Fruit fly (Drosophila melanogaster) whole organism, embryonic: ENCODE measurements around the gene AlkB.

Experiments used
- Abd-B ChIP-seq: fragments of 200-800 bp; sonication (Bioruptor generic); optimal IDR thresholded peaks from 2 replicates; lab custom pipeline; 2018; ENCODE audit warnings: missing biosample characterization, mild to moderate bottlenecking, missing genetic modification characterization, moderate library complexity
- Antp ChIP-seq: fragments of 200-800 bp; sonication (Bioruptor generic); optimal IDR thresholded peaks from 3 replicates; lab custom pipeline; 2016; ENCODE audit warnings: missing biosample characterization, missing genetic modification characterization
- BEAF-32 ChIP-seq: fragments of 200-800 bp; sonication (Bioruptor generic); optimal IDR thresholded peaks from 3 replicates; lab custom pipeline; 2017; ENCODE audit warnings: missing biosample characterization, missing genetic modification characterization, mild to moderate bottlenecking, moderate library complexity, missing genetic modification reagents
- Bdp1 ChIP-seq: fragments of 200-800 bp; sonication (Bioruptor generic); optimal IDR thresholded peaks from 3 replicates; lab custom pipeline; 2016; ENCODE audit warnings: missing biosample characterization, missing genetic modification characterization
- Bteb2 ChIP-seq: fragments of 200-800 bp; sonication (Bioruptor generic); optimal IDR thresholded peaks from 2 replicates; lab custom pipeline; 2016; ENCODE audit warnings: missing biosample characterization, missing genetic modification characterization
- C15 ChIP-seq: fragments of 200-800 bp; sonication (Bioruptor generic); IDR thresholded peaks from 3 replicates; pipeline ENCODE4 v1.3.6; 2022; ENCODE audit warnings: missing biosample characterization, missing genetic modification characterization
- CG1024 ChIP-seq: fragments of 200-800 bp; sonication (Bioruptor generic); IDR thresholded peaks from 2 replicates; pipeline ENCODE4 v1.3.6; 2022; ENCODE audit warnings: missing biosample characterization, missing genetic modification characterization
- CG12104 ChIP-seq: fragments of 200-800 bp; sonication (Bioruptor generic); optimal IDR thresholded peaks from 3 replicates; lab custom pipeline; 2016; ENCODE audit warnings: missing biosample characterization, missing genetic modification characterization
- CG12155 ChIP-seq: fragments of 200-800 bp; sonication (Bioruptor generic); optimal IDR thresholded peaks from 3 replicates; lab custom pipeline; 2016; ENCODE audit warnings: missing biosample characterization, missing genetic modification characterization
- CG13296 ChIP-seq: fragments of 200-800 bp; sonication (Bioruptor generic); optimal IDR thresholded peaks from 3 replicates; lab custom pipeline; 2018; ENCODE audit warnings: missing biosample characterization, mild to moderate bottlenecking, missing genetic modification characterization
- CG18476 ChIP-seq: fragments of 200-800 bp; sonication (Bioruptor generic); optimal IDR thresholded peaks from 2 replicates; lab custom pipeline; 2016; ENCODE audit warnings: missing biosample characterization, mild to moderate bottlenecking, missing genetic modification characterization
- CG2129 ChIP-seq: fragments of 200-800 bp; sonication (Bioruptor generic); IDR thresholded peaks from 2 replicates; pipeline ENCODE4 v1.3.6; 2022; ENCODE audit warnings: missing biosample characterization, missing genetic modification characterization; ENCODE audit not compliant: partially characterized antibody
- CG2712 ChIP-seq: fragments of 200-800 bp; optimal IDR thresholded peaks from 3 replicates; lab custom pipeline; 2019; ENCODE audit warnings: missing biosample characterization, mild to moderate bottlenecking, missing genetic modification characterization, moderate library complexity
- CG3838 ChIP-seq: fragments of 200-800 bp; sonication (Bioruptor generic); optimal IDR thresholded peaks from 3 replicates; lab custom pipeline; 2016; ENCODE audit warnings: missing biosample characterization, missing genetic modification characterization
- CG6254 ChIP-seq: fragments of 200-800 bp; sonication (Bioruptor generic); optimal IDR thresholded peaks from 3 replicates; lab custom pipeline; 2017; ENCODE audit warnings: mild to moderate bottlenecking, missing biosample characterization, missing genetic modification reagents, missing genetic modification characterization
- CG6683 ChIP-seq: fragments of 200-800 bp; sonication (Bioruptor generic); optimal IDR thresholded peaks from 2 replicates; lab custom pipeline; 2017; ENCODE audit warnings: missing biosample characterization, mild to moderate bottlenecking, missing genetic modification characterization, missing genetic modification reagents
- CG8290 ChIP-seq, 3 experiments: fragments of 200-800 bp; sonication (Bioruptor generic); optimal IDR thresholded peaks; 2 replicates each; lab custom pipeline; 2016 to 2019; ENCODE audit warnings: missing biosample characterization in 3 of 3, missing genetic modification characterization in 3 of 3, mild to moderate bottlenecking in 2 of 3, moderate library complexity in 1 of 3
- D19A ChIP-seq: fragments of 200-800 bp; optimal IDR thresholded peaks from 3 replicates; lab custom pipeline; 2019; ENCODE audit warnings: missing biosample characterization, mild to moderate bottlenecking, missing genetic modification characterization, moderate library complexity
- E2f1 ChIP-seq: fragments of 200-800 bp; sonication (Bioruptor generic); IDR thresholded peaks from 2 replicates; pipeline ENCODE4 v1.3.6; 2022; ENCODE audit warnings: missing biosample characterization, missing genetic modification characterization
- Eip74EF ChIP-seq, 2 experiments: fragments of 200-800 bp in 1 of 2; fragments of >200 bp in 1 of 2; sonication (Bioruptor generic) in 1 of 2; optimal IDR thresholded peaks; 2 replicates each; lab custom pipeline; 2017 to 2019; ENCODE audit warnings: missing biosample characterization in 2 of 2, missing genetic modification characterization in 2 of 2, mild to moderate bottlenecking in 1 of 2, moderate library complexity in 1 of 2
- Elba2 ChIP-seq: fragments of 200-800 bp; sonication (Bioruptor generic); optimal IDR thresholded peaks from 3 replicates; lab custom pipeline; 2016; ENCODE audit warnings: missing biosample characterization, missing genetic modification characterization
- Gsc ChIP-seq: fragments of 200-800 bp; sonication (Bioruptor generic); IDR thresholded peaks from 2 replicates; pipeline ENCODE4 v1.3.6; 2022; ENCODE audit warnings: missing biosample characterization, missing genetic modification characterization
- Gug ChIP-seq: fragments of 200-800 bp; sonication (Bioruptor generic); IDR thresholded peaks from 4 replicates; pipeline ENCODE4 v1.3.6; 2022; ENCODE audit warnings: missing biosample characterization, missing genetic modification characterization
- H2.0 ChIP-seq: fragments of 200-800 bp; sonication (Bioruptor generic); IDR thresholded peaks from 2 replicates; pipeline ENCODE4 v1.3.6; 2022; ENCODE audit warnings: missing biosample characterization, missing genetic modification characterization
- Neu2 ChIP-seq: fragments of 200-800 bp; sonication (Bioruptor generic); optimal IDR thresholded peaks from 3 replicates; lab custom pipeline; 2016; ENCODE audit warnings: missing biosample characterization, missing genetic modification characterization, borderline replicate concordance
- Poxn ChIP-seq: fragments of 200-800 bp; sonication (Bioruptor generic); IDR thresholded peaks from 2 replicates; pipeline ENCODE4 v1.3.6; 2022; ENCODE audit warnings: missing biosample characterization, missing genetic modification characterization
- Rfx ChIP-seq: fragments of 200-800 bp; sonication (Bioruptor generic); IDR thresholded peaks from 2 replicates; pipeline ENCODE4 v1.3.6; 2022; ENCODE audit warnings: missing biosample characterization, missing genetic modification characterization
- Stat92E ChIP-seq, 3 experiments: fragments of >200 bp in 2 of 3; fragments of 200-800 bp in 1 of 3; sonication (Bioruptor generic) in 1 of 3; optimal IDR thresholded peaks; 2 replicates each; lab custom pipeline; 2017 to 2019; ENCODE audit warnings: missing biosample characterization in 3 of 3, missing genetic modification characterization in 3 of 3, mild to moderate bottlenecking in 1 of 3, moderate library complexity in 1 of 3
- Usf ChIP-seq: fragments of 200-800 bp; sonication (Bioruptor generic); optimal IDR thresholded peaks from 2 replicates; lab custom pipeline; 2017; ENCODE audit warnings: missing genotype, missing biosample characterization, missing genetic modification characterization
- br ChIP-seq: fragments of >200 bp; optimal IDR thresholded peaks from 2 replicates; lab custom pipeline; 2017
- chinmo ChIP-seq: fragments of 200-800 bp; sonication (Bioruptor generic); IDR thresholded peaks from 4 replicates; pipeline ENCODE4 v1.3.6; 2022; ENCODE audit warnings: missing biosample characterization, missing genetic modification characterization; ENCODE audit not compliant: partially characterized antibody
- croc ChIP-seq: fragments of 200-800 bp; sonication (Bioruptor generic); conservative IDR thresholded peaks from 3 replicates; pipeline ENCODE4 v1.3.6; 2022; ENCODE audit warnings: missing biosample characterization, missing genetic modification characterization
- dati ChIP-seq: fragments of 200-800 bp; sonication (Bioruptor generic); IDR thresholded peaks from 2 replicates; pipeline ENCODE4 v1.3.6; 2022; ENCODE audit warnings: missing biosample characterization, missing genetic modification characterization
- emc ChIP-seq: fragments of 200-800 bp; sonication (Bioruptor generic); optimal IDR thresholded peaks from 2 replicates; lab custom pipeline; 2016; ENCODE audit warnings: missing biosample characterization, missing genetic modification characterization
- ems ChIP-seq: fragments of 200-800 bp; sonication (Bioruptor generic); optimal IDR thresholded peaks from 3 replicates; lab custom pipeline; 2016; ENCODE audit warnings: missing biosample characterization, missing genetic modification characterization
- en ChIP-seq: fragments of 200-800 bp; sonication (Bioruptor generic); optimal IDR thresholded peaks from 2 replicates; lab custom pipeline; 2016; ENCODE audit warnings: missing biosample characterization, missing genetic modification characterization
- hbn ChIP-seq: fragments of 200-800 bp; sonication (Bioruptor generic); IDR thresholded peaks from 2 replicates; pipeline ENCODE4 v1.3.6; 2022; ENCODE audit warnings: missing biosample characterization, missing genetic modification characterization; ENCODE audit not compliant: partially characterized antibody
- jing ChIP-seq: fragments of 200-800 bp; sonication (Bioruptor generic); optimal IDR thresholded peaks from 2 replicates; lab custom pipeline; 2018; ENCODE audit warnings: missing biosample characterization, mild to moderate bottlenecking, missing genetic modification characterization
- knrl ChIP-seq: fragments of 200-800 bp; sonication (Bioruptor generic); IDR thresholded peaks from 3 replicates; pipeline ENCODE4 v1.3.6; 2022; ENCODE audit warnings: missing biosample characterization, missing genetic modification characterization; ENCODE audit not compliant: partially characterized antibody
- mam ChIP-seq: fragments of 200-800 bp; sonication (Bioruptor generic); optimal IDR thresholded peaks from 3 replicates; lab custom pipeline; 2016; ENCODE audit warnings: missing biosample characterization, missing genetic modification characterization
- mld ChIP-seq: fragments of 200-800 bp; sonication (Bioruptor generic); IDR thresholded peaks from 3 replicates; pipeline ENCODE4 v1.3.6; 2022; ENCODE audit warnings: missing biosample characterization, missing genetic modification characterization; ENCODE audit not compliant: partially characterized antibody
- psq ChIP-seq: fragments of 200-800 bp; sonication (Bioruptor generic); optimal IDR thresholded peaks from 2 replicates; lab custom pipeline; 2017; ENCODE audit warnings: missing biosample characterization, missing genetic modification characterization
- pzg ChIP-seq: fragments of 200-800 bp; sonication (Bioruptor generic); optimal IDR thresholded peaks from 3 replicates; lab custom pipeline; 2018; ENCODE audit warnings: missing biosample characterization, mild to moderate bottlenecking, missing genetic modification characterization, moderate library complexity
- ranshi ChIP-seq: fragments of 200-800 bp; sonication (Bioruptor generic); IDR thresholded peaks from 2 replicates; pipeline ENCODE4 v1.3.6; 2022; ENCODE audit warnings: missing biosample characterization, missing genetic modification characterization
- schlank ChIP-seq: fragments of 200-800 bp; sonication (Bioruptor generic); optimal IDR thresholded peaks from 2 replicates; lab custom pipeline; 2018; ENCODE audit warnings: missing biosample characterization, mild to moderate bottlenecking, missing genetic modification characterization
- sens-2 ChIP-seq: fragments of 200-800 bp; sonication (Bioruptor generic); IDR thresholded peaks from 2 replicates; pipeline ENCODE4 v1.3.6; 2022; ENCODE audit warnings: missing biosample characterization, missing genetic modification characterization
- sisA ChIP-seq: fragments of 200-800 bp; sonication (Bioruptor generic); IDR thresholded peaks from 2 replicates; pipeline ENCODE4 v1.3.6; 2022; ENCODE audit warnings: missing biosample characterization, missing genetic modification characterization
- stwl ChIP-seq: fragments of 200-800 bp; sonication (Bioruptor generic); optimal IDR thresholded peaks from 3 replicates; lab custom pipeline; 2018; ENCODE audit warnings: missing biosample characterization, mild to moderate bottlenecking, missing genetic modification characterization, moderate library complexity
- trh ChIP-seq: fragments of 200-800 bp; sonication (Bioruptor generic); optimal IDR thresholded peaks from 2 replicates; lab custom pipeline; 2016; ENCODE audit warnings: missing biosample characterization, missing genetic modification characterization
- unc-4 ChIP-seq: fragments of 200-800 bp; sonication (Bioruptor generic); IDR thresholded peaks from 2 replicates; pipeline ENCODE4 v1.3.6; 2022; ENCODE audit warnings: missing biosample characterization, missing genetic modification characterization; ENCODE audit not compliant: partially characterized antibody

The AlkB gene

dm6 chrX:15844139-15844538 lies 15.1 kb downstream of the AlkB start, which contains the start of the genes ArgRS and CG8578 (continued):
- TF ChIP-seq C15 (GFP tag; lab: Robert Waterston, UW) (no peak), CG6254 (GFP tag; lab: Kevin White, UChicago) (no peak), CG12104 (GFP tag; lab: Kevin White, UChicago) (no peak), Antp (GFP tag; lab: Kevin White, UChicago) (peak; percentile 93), hbn (GFP tag; lab: Robert Waterston, UW) (peak; percentile 75; the same call in 1 of the 2 replicates), pzg (GFP tag; lab: Kevin White, UChicago) (peak; percentile 65), CG2712 (tag; lab: Kevin White, UChicago) (peak; percentile 80), jing (GFP tag; lab: Kevin White, UChicago) (no peak), en (peak; percentile 63), CG2129 (GFP tag; lab: Robert Waterston, UW) (peak; percentile 26; the same call in 1 of the 2 replicates), ems (GFP tag; lab: Kevin White, UChicago) (no peak), Usf (GFP tag; lab: Kevin White, UChicago) (no peak), CG8290 (GFP tag; optimal IDR thresholded peaks at IDR 0.05; lab: Kevin White, UChicago) (peak; percentile 84), CG8290 (tag; optimal IDR thresholded peaks at IDR 0.05; lab: Kevin White, UChicago) (no peak), Eip74EF (GFP tag; optimal IDR thresholded peaks at IDR 0.05; lab: Kevin White, UChicago) (peak in 1 of 2 experiments; percentile 38), Neu2 (GFP tag; lab: Kevin White, UChicago) (no peak), sisA (no peak; the same call in 1 of the 2 replicates), Rfx (GFP tag; lab: Robert Waterston, UW) (peak; percentile 83), emc (GFP tag; lab: Kevin White, UChicago) (no peak), Stat92E (GFP tag; optimal IDR thresholded peaks at IDR 0.05; lab: Kevin White, UChicago) (no peak), Bdp1 (GFP tag; lab: Kevin White, UChicago) (no peak), CG6683 (no peak), CG3838 (GFP tag; lab: Kevin White, UChicago) (no peak), unc-4 (GFP tag; lab: Robert Waterston, UW) (peak; percentile 79), CG18476 (GFP tag; lab: Kevin White, UChicago) (no peak), D19A (no peak), sens-2 (GFP tag; lab: Robert Waterston, UW) (no peak), CG1024 (GFP tag; lab: Robert Waterston, UW) (0 out of 2 replicates have a peak, but pooled peaks have one; percentile 34), croc (peak; percentile 40; the same call in 1 of the 3 replicates), E2f1 (0 out of 2 replicates have a peak, but pooled peaks have one; percentile 51), Gsc (GFP tag; lab: Robert Waterston, UW) (no peak), knrl (GFP tag; lab: Robert Waterston, UW) (peak; percentile 91), Bteb2 (GFP tag; lab: Kevin White, UChicago) (peak; percentile 16), trh (GFP tag; lab: Kevin White, UChicago) (no peak), stwl (tag; lab: Kevin White, UChicago) (peak; percentile 30), schlank (tag; lab: Kevin White, UChicago) (peak; percentile 26), br (lab: Kevin White, UChicago) (no peak), Elba2 (no peak), mam (GFP tag; lab: Kevin White, UChicago) (peak; percentile 91), Poxn (GFP tag; lab: Robert Waterston, UW) (no peak), mld (GFP tag; lab: Robert Waterston, UW) (peak; percentile 55; the same call in 1 of the 3 replicates), psq (GFP tag; lab: Kevin White, UChicago) (no peak), dati (GFP tag; lab: Robert Waterston, UW) (no peak), chinmo (peak; percentile 72; the same call in 2 of the 4 replicates), CG13296 (no peak), H2.0 (GFP tag; lab: Robert Waterston, UW) (no peak), CG12155 (GFP tag; lab: Kevin White, UChicago) (no peak), BEAF-32 (GFP tag; lab: Kevin White, UChicago) (peak; percentile 93), Gug (peak; percentile 82), Abd-B (GFP tag; lab: Kevin White, UChicago) (no peak), ranshi (GFP tag; lab: Robert Waterston, UW) (no peak)
